Worm (Caenorhabditis elegans) whole organism, late embryonic: ENCODE data around the gene mam-5.

Experiments used
- C08G9.2 ChIP-seq: sonication (generic microtip); optimal IDR thresholded peaks from 2 replicates; lab custom pipeline; 2016; ENCODE audit warnings: mild to moderate bottlenecking, missing genetic modification characterization, moderate library complexity, missing compliant biosample characterization
- F13H6.1 ChIP-seq: sonication (generic microtip); optimal IDR thresholded peaks from 2 replicates; lab custom pipeline; 2016; ENCODE audit warnings: missing genetic modification characterization, missing compliant biosample characterization
- K02D7.2 ChIP-seq: sonication (generic microtip); optimal IDR thresholded peaks from 2 replicates; lab custom pipeline; 2017; ENCODE audit warnings: mild to moderate bottlenecking, missing genetic modification characterization, missing compliant biosample characterization
- K09A11.1 ChIP-seq: sonication (generic microtip); optimal IDR thresholded peaks from 2 replicates; lab custom pipeline; 2017; ENCODE audit warnings: antibody characterized with exemption, mild to moderate bottlenecking, missing genetic modification characterization, missing compliant biosample characterization; ENCODE audit not compliant: insufficient read depth
- T23F11.4 ChIP-seq: fragments of 200-800 bp; sonication (Bioruptor generic); optimal IDR thresholded peaks from 2 replicates; lab custom pipeline; 2018; ENCODE audit warnings: mild to moderate bottlenecking, missing genetic modification characterization, missing compliant biosample characterization
- Y22D7AL.16 ChIP-seq: sonication (generic microtip); optimal IDR thresholded peaks from 2 replicates; lab custom pipeline; 2016; ENCODE audit warnings: missing genetic modification characterization, missing compliant biosample characterization
- ama-1 ChIP-seq: fragments of 150-350 bp; optimal IDR thresholded peaks from 2 replicates; lab custom pipeline; 2014
- ceh-18 ChIP-seq: sonication (generic microtip); optimal IDR thresholded peaks from 2 replicates; lab custom pipeline; 2016; ENCODE audit warnings: missing genetic modification characterization, missing compliant biosample characterization
- ceh-19 ChIP-seq: fragments of 200-800 bp; sonication (Bioruptor generic); optimal IDR thresholded peaks from 2 replicates; lab custom pipeline; 2018; ENCODE audit warnings: mild to moderate bottlenecking, missing genetic modification characterization, missing compliant biosample characterization
- ceh-2 ChIP-seq: sonication (generic microtip); optimal IDR thresholded peaks from 2 replicates; lab custom pipeline; 2016; ENCODE audit warnings: missing genotype, missing genetic modification characterization, missing compliant biosample characterization
- ceh-31 ChIP-seq: sonication (generic microtip); optimal IDR thresholded peaks from 2 replicates; lab custom pipeline; 2016; ENCODE audit warnings: missing genetic modification characterization, missing compliant biosample characterization
- ceh-45 ChIP-seq: fragments of 200-800 bp; sonication (Bioruptor generic); IDR thresholded peaks from 2 replicates; pipeline ENCODE4 v1.3.6; 2022; ENCODE audit warnings: missing genetic modification reagents, missing genetic modification characterization, missing compliant biosample characterization
- elt-4 ChIP-seq: sonication (generic microtip); optimal IDR thresholded peaks from 2 replicates; lab custom pipeline; 2016; ENCODE audit warnings: missing genetic modification characterization, missing compliant biosample characterization
- ets-4 ChIP-seq: sonication (generic microtip); optimal IDR thresholded peaks from 2 replicates; lab custom pipeline; 2016; ENCODE audit warnings: missing genetic modification characterization, missing compliant biosample characterization
- hlh-13 ChIP-seq: fragments of 200-800 bp; sonication (Bioruptor generic); optimal IDR thresholded peaks from 2 replicates; lab custom pipeline; 2018; ENCODE audit warnings: mild to moderate bottlenecking, missing genetic modification characterization, missing compliant biosample characterization
- hlh-15 ChIP-seq: sonication (generic microtip); optimal IDR thresholded peaks from 2 replicates; lab custom pipeline; 2016; ENCODE audit warnings: missing genetic modification characterization, missing compliant biosample characterization
- hlh-30 ChIP-seq: sonication (generic microtip); optimal IDR thresholded peaks from 2 replicates; lab custom pipeline; 2017; ENCODE audit warnings: antibody characterized with exemption, missing genetic modification characterization, missing compliant biosample characterization; ENCODE audit not compliant: insufficient read depth
- hlh-8 ChIP-seq: sonication (generic microtip); optimal IDR thresholded peaks from 2 replicates; lab custom pipeline; 2016; ENCODE audit warnings: missing genotype, missing genetic modification characterization, missing compliant biosample characterization
- lim-6 ChIP-seq: sonication (generic microtip); optimal IDR thresholded peaks from 2 replicates; lab custom pipeline; 2016; ENCODE audit warnings: missing genetic modification characterization, missing compliant biosample characterization
- madf-2 ChIP-seq: sonication (generic microtip); optimal IDR thresholded peaks from 2 replicates; lab custom pipeline; 2017; ENCODE audit warnings: missing genetic modification characterization, missing compliant biosample characterization
- nfya-1 ChIP-seq: sonication (generic microtip); optimal IDR thresholded peaks from 2 replicates; lab custom pipeline; 2017; ENCODE audit warnings: missing genetic modification characterization, mild to moderate bottlenecking, missing compliant biosample characterization, antibody characterized with exemption, moderate library complexity
- nhr-232 ChIP-seq: sonication (generic microtip); optimal IDR thresholded peaks from 2 replicates; lab custom pipeline; 2016; ENCODE audit warnings: missing genetic modification characterization, missing compliant biosample characterization
- npax-4 ChIP-seq: sonication (generic microtip); optimal IDR thresholded peaks from 2 replicates; lab custom pipeline; 2016; ENCODE audit warnings: missing genetic modification characterization, missing compliant biosample characterization
- pag-3 ChIP-seq: sonication (generic microtip); optimal IDR thresholded peaks from 2 replicates; lab custom pipeline; 2016; ENCODE audit warnings: missing compliant biosample characterization, missing genetic modification characterization, borderline replicate concordance
- pax-1 ChIP-seq: fragments of 150-350 bp; optimal IDR thresholded peaks from 2 replicates; lab custom pipeline; 2014; ENCODE audit warnings: missing biosample characterization, missing genetic modification characterization
- pha-2 ChIP-seq: sonication (generic microtip); optimal IDR thresholded peaks from 2 replicates; lab custom pipeline; 2017; ENCODE audit warnings: mild to moderate bottlenecking, missing genetic modification characterization, missing compliant biosample characterization
- pqm-1 ChIP-seq: sonication (generic microtip); optimal IDR thresholded peaks from 2 replicates; lab custom pipeline; 2016; ENCODE audit warnings: missing genetic modification characterization, missing compliant biosample characterization
- rnt-1 ChIP-seq: sonication (generic microtip); optimal IDR thresholded peaks from 2 replicates; lab custom pipeline; 2016; ENCODE audit warnings: missing genetic modification characterization, missing compliant biosample characterization
- sdc-2 ChIP-seq: sonication (generic microtip); optimal IDR thresholded peaks from 2 replicates; lab custom pipeline; 2016; ENCODE audit warnings: missing genotype, missing genetic modification characterization, missing compliant biosample characterization
- sox-2 ChIP-seq: fragments of 200-800 bp; sonication (Bioruptor generic); IDR thresholded peaks from 2 replicates; pipeline ENCODE4 v1.3.6; 2022; ENCODE audit warnings: missing genetic modification reagents, missing genetic modification characterization, missing compliant biosample characterization
- sox-4 ChIP-seq: sonication (generic microtip); optimal IDR thresholded peaks from 2 replicates; lab custom pipeline; 2017; ENCODE audit warnings: mild to moderate bottlenecking, missing genetic modification characterization, inconsistent platforms, missing compliant biosample characterization
- tbx-2 ChIP-seq: sonication (generic microtip); optimal IDR thresholded peaks from 2 replicates; lab custom pipeline; 2016; ENCODE audit warnings: missing genetic modification characterization, missing compliant biosample characterization
- tbx-7 ChIP-seq: sonication (generic microtip); optimal IDR thresholded peaks from 2 replicates; lab custom pipeline; 2016; ENCODE audit warnings: missing genotype, missing genetic modification characterization, missing compliant biosample characterization
- ztf-16 ChIP-seq: sonication (generic microtip); optimal IDR thresholded peaks from 2 replicates; lab custom pipeline; 2017; ENCODE audit warnings: missing genetic modification characterization, missing compliant biosample characterization

The mam-5 gene

ce11 chrV:9983529-9983928, 31.0 kb downstream of the mam-5 start:
- TF ChIP-seq sox-2 (GFP tag; lab: Robert Waterston, UW) (no peak), ceh-2 (no peak), C08G9.2 (tag; lab: Kevin White, UChicago) (no peak), tbx-7 (tag; lab: Kevin White, UChicago) (no peak), F13H6.1 (tag; lab: Kevin White, UChicago) (no peak), ceh-31 (no peak), ets-4 (tag; lab: Kevin White, UChicago) (no peak), ceh-18 (tag; lab: Kevin White, UChicago) (no peak), hlh-8 (no peak), nhr-232 (tag; lab: Kevin White, UChicago) (no peak), lim-6 (tag; lab: Kevin White, UChicago) (no peak), pqm-1 (tag; lab: Kevin White, UChicago) (no peak), elt-4 (tag; lab: Kevin White, UChicago) (no peak), ztf-16 (tag; lab: Kevin White, UChicago) (no peak), ceh-19 (GFP tag; lab: Kevin White, UChicago) (no peak), nfya-1 (tag; lab: Kevin White, UChicago) (no peak)

- TF ChIP-seq rnt-1 (tag; lab: Kevin White, UChicago) (no peak), nfya-1 (tag; lab: Kevin White, UChicago) (no peak), F13H6.1 (tag; lab: Kevin White, UChicago) (no peak), sdc-2 (tag; lab: Kevin White, UChicago) (no peak)
Measured at ce11 chrV:9984821-9985220, 32.3 kb downstream of the mam-5 start.

- TF ChIP-seq Y22D7AL.16 (tag; lab: Kevin White, UChicago) (no peak), nhr-232 (tag; lab: Kevin White, UChicago) (no peak), sox-2 (GFP tag; lab: Robert Waterston, UW) (no peak), ama-1 (lab: Kevin White, UChicago) (no peak), K02D7.2 (tag; lab: Kevin White, UChicago) (no peak), hlh-13 (GFP tag; lab: Kevin White, UChicago) (no peak), npax-4 (no peak), K09A11.1 (tag; lab: Kevin White, UChicago) (no peak), T23F11.4 (no peak), elt-4 (tag; lab: Kevin White, UChicago) (no peak), sox-4 (tag; lab: Kevin White, UChicago) (no peak), tbx-2 (tag; lab: Kevin White, UChicago) (no peak), pha-2 (tag; lab: Kevin White, UChicago) (no peak)
Measured at ce11 chrV:9985227-9985864, 32.8 kb downstream of the mam-5 start.

ce11 chrV:9986177-9986576, 33.7 kb downstream of the mam-5 start, which contains the start of gene rmd-2:
Gene rmd-2, minus strand, starts transcription at chrV:9986277.
- TF ChIP-seq hlh-30 (tag; lab: Kevin White, UChicago) = peak; percentile 28
- no peak for TF ChIP-seq pag-3 (tag; lab: Kevin White, UChicago)
- TF ChIP-seq, all 69 proteins: peak for 1

- TF ChIP-seq rnt-1 (tag; lab: Kevin White, UChicago) (no peak), pax-1 (tag; lab: Kevin White, UChicago) (no peak), sdc-2 (tag; lab: Kevin White, UChicago) (no peak), hlh-15 (tag; lab: Kevin White, UChicago) (no peak), madf-2 (tag; lab: Kevin White, UChicago) (no peak), ceh-45 (no peak), ets-4 (tag; lab: Kevin White, UChicago) (no peak), T23F11.4 (no peak)
Measured at ce11 chrV:9987688-9988087, 35.2 kb downstream of the mam-5 start, which contains the start of gene C27H6.8. Gene C27H6.8, minus strand, starts transcription at chrV:9987788.
